Worm (Caenorhabditis elegans) whole organism, L4 larva: ENCODE data around the gene K02H11.9.

Experiments
- lin-13 ChIP-seq: fragments of 150-350 bp; optimal IDR thresholded peaks from 2 replicates; lab custom pipeline; 2014; ENCODE audit warnings: missing biosample characterization, missing genetic modification reagents, missing genetic modification characterization
- lin-15B ChIP-seq: fragments of 150-350 bp; sonication (generic microtip); optimal IDR thresholded peaks from 3 replicates; lab custom pipeline; 2014; ENCODE audit warnings: missing biosample characterization, missing genetic modification characterization
- nhr-11 ChIP-seq: fragments of 150-350 bp; optimal IDR thresholded peaks from 2 replicates; lab custom pipeline; 2014; ENCODE audit warnings: missing biosample characterization, missing genetic modification characterization
- snpc-4 ChIP-seq: fragments of 150-350 bp; optimal IDR thresholded peaks from 2 replicates; lab custom pipeline; 2014; ENCODE audit warnings: missing biosample characterization, missing genetic modification characterization
- unc-130 ChIP-seq: sonication (generic microtip); optimal IDR thresholded peaks from 2 replicates; lab custom pipeline; 2016; ENCODE audit warnings: missing genetic modification reagents, missing genetic modification characterization, missing compliant biosample characterization

- TF ChIP-seq nhr-11 (tag; lab: Kevin White, UChicago), result no peak
- TF ChIP-seq lin-15B (tag; lab: Kevin White, UChicago), result no peak
- no peak for TF ChIP-seq unc-130 (GFP tag; lab: Kevin White, UChicago)
- TF ChIP-seq lin-13 (GFP tag; lab: Kevin White, UChicago), result no peak
- no peak for TF ChIP-seq snpc-4 (tag; lab: Kevin White, UChicago)
Observed at ce11 chrV:1566776-1567175, 29.9 kb upstream of the K02H11.9 start, which contains the start of gene cdc-25.2.
